Worm (Caenorhabditis elegans) whole organism, L2 larva: ENCODE data around the gene ech-4.

Experiments used
- alr-1 ChIP-seq: fragments of 150-350 bp; optimal IDR thresholded peaks from 2 replicates; lab custom pipeline; 2014; ENCODE audit warnings: missing biosample characterization, missing genetic modification characterization
- aly-2 ChIP-seq: fragments of 150-350 bp; optimal IDR thresholded peaks from 2 replicates; lab custom pipeline; 2014; ENCODE audit warnings: missing biosample characterization, missing genetic modification characterization
- elt-1 ChIP-seq: fragments of 150-350 bp; optimal IDR thresholded peaks from 2 replicates; lab custom pipeline; 2014; ENCODE audit warnings: missing biosample characterization, missing genetic modification characterization
- fos-1 ChIP-seq: fragments of 150-350 bp; optimal IDR thresholded peaks from 2 replicates; lab custom pipeline; 2014; ENCODE audit warnings: missing biosample characterization, missing genetic modification characterization
- lin-13 ChIP-seq: fragments of 150-350 bp; optimal IDR thresholded peaks from 2 replicates; lab custom pipeline; 2014; ENCODE audit warnings: missing biosample characterization, missing genetic modification reagents, missing genetic modification characterization
- mab-5 ChIP-seq: fragments of 150-350 bp; optimal IDR thresholded peaks from 2 replicates; lab custom pipeline; 2014; ENCODE audit warnings: missing biosample characterization, missing genetic modification characterization
- skn-1 ChIP-seq: sonication (generic microtip); optimal IDR thresholded peaks from 2 replicates; lab custom pipeline; 2017; ENCODE audit warnings: missing biosample characterization, missing genetic modification characterization
- zag-1 ChIP-seq: fragments of 150-350 bp; optimal IDR thresholded peaks from 2 replicates; lab custom pipeline; 2014; ENCODE audit warnings: missing biosample characterization, missing genetic modification characterization
- ztf-11 ChIP-seq: sonication (generic microtip); optimal IDR thresholded peaks from 2 replicates; lab custom pipeline; 2017; ENCODE audit warnings: missing biosample characterization, missing genetic modification characterization

- no peak for TF ChIP-seq elt-1
- no peak for TF ChIP-seq aly-2 (tag; lab: Kevin White, UChicago)
- TF ChIP-seq lin-13 = no peak
- TF ChIP-seq zag-1 (tag; lab: Kevin White, UChicago) = no peak
- TF ChIP-seq alr-1 (tag; lab: Kevin White, UChicago) = no peak
- no peak for TF ChIP-seq skn-1 (tag; lab: Kevin White, UChicago)
- TF ChIP-seq fos-1 (tag; lab: Kevin White, UChicago) = no peak
- no peak for TF ChIP-seq ztf-11 (tag; lab: Kevin White, UChicago)
- no peak for TF ChIP-seq mab-5 (tag; lab: Kevin White, UChicago)
These were observed 40.5 kb downstream of the ech-4 start for ce11 chrII:10861305-10861704.
